Fruit fly (Drosophila melanogaster): ENCODE results near the gene mRpS7.

- TF ChIP-seq CG8478 (optimal IDR thresholded peaks at IDR 0.05), result no peak
- TF ChIP-seq CTCF (optimal IDR thresholded peaks at IDR 0.05), result no peak
These were observed 12.7 kb upstream of the mRpS7 start, which contains the start of gene rho-5 for dm6 chr2L:10373605-10374269.

Data from S2 (cell line).